Fruit fly (Drosophila melanogaster): ENCODE results near the gene mRNA-cap.

The mRNA-cap gene

dm6 chrX:14242479-14242878 is at the start of gene mRNA-cap:
Gene mRNA-cap (minus strand): TSS chrX:14242822.
- TF ChIP-seq CTCF (optimal IDR thresholded peaks at IDR 0.05) (no peak), CG8478 (optimal IDR thresholded peaks at IDR 0.05) (no peak)

DNA sequence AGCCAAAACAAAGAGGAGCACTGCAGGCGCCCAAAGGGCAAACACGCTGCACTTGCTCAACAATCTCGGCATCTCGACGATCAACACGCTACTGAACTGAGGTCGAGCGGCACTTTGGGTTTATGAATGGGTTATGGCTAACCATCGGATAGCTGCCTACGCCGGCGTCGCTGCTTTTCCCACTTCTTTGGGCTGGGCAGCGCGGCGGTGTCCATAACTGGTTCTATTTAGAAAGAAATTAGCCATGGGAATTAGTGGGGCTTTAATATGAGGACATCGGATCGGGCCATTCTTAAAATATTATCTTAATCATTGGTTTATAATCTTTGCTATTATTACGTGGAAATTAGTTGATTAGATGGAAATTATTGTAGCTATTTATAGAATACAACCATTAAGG is 46.7 kb upstream of the mRNA-cap start, which contains the start of gene CG9400:
TSS of gene CG9400 (minus strand) at position 101 of the 400 bp plus-strand sequence.
- TF ChIP-seq CTCF (optimal IDR thresholded peaks at IDR 0.05): no peak
- TF ChIP-seq CG8478 (optimal IDR thresholded peaks at IDR 0.05): no peak

DNA sequence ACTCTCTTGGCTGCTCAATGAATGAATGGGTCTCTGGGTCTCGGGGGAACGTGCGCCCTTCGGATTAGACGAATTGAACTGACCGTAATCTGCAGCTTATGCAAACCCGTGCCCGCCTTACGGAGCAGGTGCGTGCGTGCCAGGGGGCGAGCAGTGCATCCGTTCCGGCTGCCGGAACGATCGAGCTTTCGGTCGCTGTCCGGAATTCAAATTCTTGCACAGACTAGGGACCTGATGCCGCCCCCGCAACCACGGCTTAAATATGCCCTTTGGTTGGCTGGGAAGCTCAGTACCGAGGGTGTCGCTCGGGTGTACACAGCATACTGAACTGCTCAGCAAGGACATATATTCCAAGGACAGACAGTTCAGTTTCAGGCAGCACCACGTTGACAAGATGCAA is 34.8 kb upstream of the mRNA-cap start, which contains the start of gene Muc12Ea:
TSS of gene Muc12Ea (plus strand) at position 301 of the 400 bp plus-strand sequence.
- TF ChIP-seq CTCF (optimal IDR thresholded peaks at IDR 0.05): no peak

DNA sequence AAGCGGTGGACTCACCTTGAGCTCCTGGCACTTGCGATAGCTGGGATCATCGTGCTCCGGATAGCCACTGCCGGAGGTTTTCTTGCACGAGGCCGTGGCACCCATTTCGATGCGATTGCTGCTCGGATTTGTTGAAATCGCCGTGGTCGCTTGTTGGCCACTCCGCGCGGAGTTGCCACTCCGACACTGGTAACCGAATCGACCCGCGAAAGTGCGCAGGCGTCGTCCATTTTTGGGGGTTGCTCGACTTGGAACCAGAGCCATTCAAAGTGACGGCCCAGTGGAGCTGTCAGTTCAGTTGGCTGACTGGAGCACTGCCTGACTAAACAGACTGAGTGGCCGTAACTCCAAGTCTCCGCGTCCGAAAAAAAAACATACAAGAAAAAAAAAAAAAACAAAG is 23.5 kb upstream of the mRNA-cap start, which contains the start of the genes CG13404 and na:
TSS of gene CG13404 (minus strand) at position 176 of the 400 bp plus-strand sequence.
TSS of gene na (plus strand) at position 293 of the 400 bp plus-strand sequence.
- TF ChIP-seq CG8478 (optimal IDR thresholded peaks at IDR 0.05) (no peak), CTCF (optimal IDR thresholded peaks at IDR 0.05) (no peak)

- TF ChIP-seq CG8478 (optimal IDR thresholded peaks at IDR 0.05) (no peak), CTCF (optimal IDR thresholded peaks at IDR 0.05) (no peak)
These were observed 22.5 kb upstream of the mRNA-cap start for dm6 chrX:14265149-14265548.

dm6 chrX:14260863-14261262 is 18.2 kb upstream of the mRNA-cap start, which contains the start of the genes CG46317 and Tat:
Gene CG46317 (plus strand): TSS chrX:14261223.
Gene Tat (plus strand): TSS chrX:14261223.
- TF ChIP-seq CG8478 (optimal IDR thresholded peaks at IDR 0.05) (no peak), CTCF (optimal IDR thresholded peaks at IDR 0.05) (no peak)

- no peak for TF ChIP-seq CG8478 (optimal IDR thresholded peaks at IDR 0.05)
- TF ChIP-seq CTCF (optimal IDR thresholded peaks at IDR 0.05): peak; percentile 74 to 85
These were observed 4.6 kb upstream of the mRNA-cap start, which contains the start of gene mud for dm6 chrX:14247035-14247786. Gene mud (plus strand): TSS chrX:14247732.

DNA sequence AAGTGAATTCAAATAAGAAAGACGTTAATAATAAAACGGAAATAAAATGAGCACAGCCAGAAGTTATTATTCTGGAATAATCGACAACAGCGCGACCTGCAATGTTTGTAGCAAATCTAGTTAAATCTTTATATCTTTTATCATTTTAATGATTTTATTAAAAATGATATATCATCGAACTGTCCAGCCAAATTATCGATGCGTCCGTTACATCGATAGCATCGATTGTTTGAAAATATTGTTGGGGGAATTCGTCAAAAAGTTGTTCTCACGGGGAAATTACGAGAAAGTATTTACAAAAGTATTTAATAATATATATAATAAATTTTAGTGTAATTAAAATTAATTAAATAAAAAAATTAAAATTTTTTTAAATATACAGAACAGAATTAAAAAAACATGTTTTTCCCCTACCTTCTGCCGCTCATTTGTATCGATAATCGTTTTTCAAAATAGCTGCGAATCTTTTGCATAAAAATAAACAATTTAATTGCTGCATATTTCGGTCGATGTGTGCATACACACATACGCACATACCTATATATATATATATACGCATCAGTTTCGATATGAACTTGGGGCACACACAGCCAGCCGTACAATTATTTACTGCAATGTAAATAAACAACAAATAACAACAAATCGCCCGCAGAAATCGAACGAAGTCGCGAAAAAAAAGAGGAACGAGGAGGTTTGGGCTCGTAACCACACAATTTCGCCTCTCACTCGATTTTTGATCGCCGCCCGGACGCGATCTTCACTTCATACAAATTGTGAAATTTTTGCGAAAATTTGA is 517 bp upstream of the mRNA-cap start, which contains the start of gene CG32599:
TSS of gene CG32599 (plus strand) at position 746 of the 796 bp plus-strand sequence.
- TF ChIP-seq CG8478 (optimal IDR thresholded peaks at IDR 0.05): no peak
- TF ChIP-seq CTCF (optimal IDR thresholded peaks at IDR 0.05): no peak

- no peak for TF ChIP-seq CTCF (optimal IDR thresholded peaks at IDR 0.05)
- no peak for TF ChIP-seq CG8478 (optimal IDR thresholded peaks at IDR 0.05)
These were observed 4.7 kb downstream of the mRNA-cap start, which contains the start of the genes Fbxl4 and Dus2 for dm6 chrX:14237873-14238394. Gene Fbxl4 (minus strand): TSS chrX:14237923. Gene Dus2 (plus strand): TSS chrX:14237988.

DNA sequence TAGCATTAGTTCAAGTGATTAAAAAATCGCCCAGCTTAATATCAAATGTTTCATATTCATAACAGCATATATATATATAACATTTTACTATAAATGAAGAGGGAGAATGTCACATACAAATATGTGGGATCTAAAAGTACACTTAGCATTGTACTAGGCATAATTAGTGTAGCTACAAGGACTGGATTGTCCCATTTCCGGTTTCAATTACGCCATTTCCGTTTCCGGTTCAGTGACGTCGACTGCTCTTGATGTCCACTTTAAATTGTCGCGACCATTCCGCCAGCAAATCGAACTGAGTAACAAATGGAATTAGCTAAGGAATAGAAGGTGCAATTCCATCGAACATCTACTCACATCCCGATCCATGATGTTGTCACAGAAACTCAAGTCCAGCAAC is 8.2 kb downstream of the mRNA-cap start:
- TF ChIP-seq CTCF (optimal IDR thresholded peaks at IDR 0.05): no peak
- no peak for TF ChIP-seq CG8478 (optimal IDR thresholded peaks at IDR 0.05)

DNA sequence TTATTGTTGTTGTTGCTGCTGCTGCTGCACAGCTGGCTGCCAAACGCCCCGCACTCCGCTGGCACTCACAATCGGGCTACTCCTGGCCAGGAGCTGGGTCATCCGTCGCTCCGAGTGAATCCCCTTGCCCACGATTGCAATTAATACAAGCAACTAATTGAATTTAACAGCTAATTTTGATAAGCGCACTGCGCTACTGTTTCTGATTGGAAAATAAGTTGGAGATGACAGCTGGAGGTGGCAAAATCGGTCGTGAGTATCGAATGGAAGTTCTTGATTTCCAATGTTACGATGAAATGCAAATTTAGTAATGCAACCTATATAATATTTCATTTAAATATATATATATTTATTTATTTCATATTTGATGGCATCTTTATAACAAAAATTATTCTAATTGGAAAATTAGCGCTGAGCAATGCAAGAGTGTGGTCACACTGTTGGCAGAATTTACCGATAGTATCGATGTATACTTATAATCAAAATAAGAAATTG is 8.7 kb downstream of the mRNA-cap start, which contains the start of gene CG42271:
TSS of gene CG42271 (minus strand) at position 224 of the 495 bp plus-strand sequence.
- no peak for TF ChIP-seq CG8478 (optimal IDR thresholded peaks at IDR 0.05)
- no peak for TF ChIP-seq CTCF (optimal IDR thresholded peaks at IDR 0.05)

DNA sequence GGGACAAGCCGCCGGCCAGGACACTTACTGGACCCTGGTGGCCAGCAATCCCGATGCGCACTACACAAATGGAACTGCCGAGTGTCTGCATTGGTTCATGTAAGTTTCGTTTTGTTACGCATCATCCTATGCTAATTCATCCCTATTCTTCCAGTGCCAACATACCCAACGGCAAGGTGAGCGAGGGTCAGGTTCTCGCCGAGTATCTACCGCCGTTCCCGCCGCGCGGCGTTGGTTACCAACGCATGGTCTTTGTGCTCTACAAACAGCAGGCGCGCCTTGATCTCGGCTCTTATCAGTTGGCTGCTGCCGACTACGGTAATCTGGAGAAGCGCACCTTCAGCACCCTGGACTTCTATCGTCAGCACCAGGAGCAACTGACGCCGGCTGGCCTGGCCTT is 15.6 kb downstream of the mRNA-cap start:
- TF ChIP-seq CTCF (optimal IDR thresholded peaks at IDR 0.05) (no peak), CG8478 (optimal IDR thresholded peaks at IDR 0.05) (no peak)

DNA sequence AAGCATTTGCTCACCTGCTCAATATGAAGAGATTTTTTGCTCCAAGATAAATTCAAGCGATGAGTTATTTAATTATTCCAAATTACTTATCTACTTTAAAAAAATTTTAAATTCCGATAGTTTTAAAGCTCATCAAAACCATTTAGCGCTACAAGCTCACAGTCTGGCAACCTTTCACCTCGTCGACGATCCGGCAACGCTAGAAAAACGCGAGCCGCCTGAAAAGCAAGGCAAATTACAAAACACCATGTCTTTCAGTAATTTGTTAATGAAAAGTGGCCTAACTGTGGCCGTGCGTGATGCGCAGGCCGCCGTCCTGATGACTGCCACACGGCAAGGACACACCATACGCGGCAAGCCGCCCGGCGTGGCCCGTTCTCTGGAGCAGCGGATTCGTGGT is 16.5 kb downstream of the mRNA-cap start, which contains the start of gene mRpL38:
TSS of gene mRpL38 (plus strand) at position 197 of the 400 bp plus-strand sequence.
- no peak for TF ChIP-seq CTCF (optimal IDR thresholded peaks at IDR 0.05)

DNA sequence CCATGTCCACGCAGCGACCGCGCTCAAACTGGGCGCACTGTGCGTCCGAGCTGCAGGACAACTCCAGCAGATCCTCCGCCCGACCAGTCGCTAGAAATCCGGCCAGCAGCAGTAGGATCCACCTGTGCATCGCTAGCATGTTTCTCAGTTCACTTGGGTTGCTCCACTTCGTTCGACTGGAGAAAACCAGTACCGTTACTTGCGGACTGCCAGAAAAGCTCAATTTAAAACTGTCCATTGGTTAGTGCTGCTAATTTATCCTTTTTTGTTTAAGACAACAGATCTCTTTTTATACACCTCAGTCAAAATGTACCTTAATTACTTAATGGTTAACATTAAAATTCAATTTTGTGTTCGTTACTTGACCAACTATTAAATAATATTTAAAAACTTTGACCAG is 17.0 kb downstream of the mRNA-cap start, which contains the start of gene CG11674:
TSS of gene CG11674 (minus strand) at position 215 of the 400 bp plus-strand sequence.
- TF ChIP-seq CTCF (optimal IDR thresholded peaks at IDR 0.05): no peak
- no peak for TF ChIP-seq CG8478 (optimal IDR thresholded peaks at IDR 0.05)

- TF ChIP-seq CTCF (optimal IDR thresholded peaks at IDR 0.05) (no peak), CG8478 (optimal IDR thresholded peaks at IDR 0.05) (no peak)
These were observed 20.6 kb downstream of the mRNA-cap start for dm6 chrX:14221995-14222394.

Data from S2 (cell line).